Worm (Caenorhabditis elegans): Measurements from ENCODE around the gene cyn-6.

cyn-6 gene

DNA sequence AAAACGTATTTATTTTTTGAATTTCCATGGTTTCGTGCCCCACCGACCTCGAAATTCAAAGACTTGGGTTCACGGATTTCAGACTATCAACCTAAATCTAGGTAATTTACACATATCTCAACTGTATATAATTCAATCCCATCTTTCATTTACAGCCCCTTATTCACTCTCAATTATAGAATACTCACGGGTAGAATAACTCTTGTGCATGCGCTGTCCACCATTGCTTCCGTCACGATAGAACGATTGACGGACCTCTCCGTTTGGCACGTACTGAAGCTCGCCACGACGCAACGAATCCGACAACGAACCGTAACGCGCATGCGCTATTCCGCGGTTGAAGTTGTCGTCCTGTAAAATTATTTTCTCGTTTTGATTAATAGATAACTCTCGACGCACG is 44.5 kb upstream of the cyn-6 start:
- TF ChIP-seq efl-1 (optimal IDR thresholded peaks at IDR 0.05) = no peak
- TF ChIP-seq efl-1 (GFP tag; optimal IDR thresholded peaks at IDR 0.05 in 1 of 2) = peak in 1 of 2 experiments; percentile 4
- no peak for TF ChIP-seq nhr-90 (tag; optimal IDR thresholded peaks at IDR 0.05; ENCODE audit: poor library complexity)
- no peak for TF ChIP-seq hpl-2 (GFP tag; optimal IDR thresholded peaks at IDR 0.05)

DNA sequence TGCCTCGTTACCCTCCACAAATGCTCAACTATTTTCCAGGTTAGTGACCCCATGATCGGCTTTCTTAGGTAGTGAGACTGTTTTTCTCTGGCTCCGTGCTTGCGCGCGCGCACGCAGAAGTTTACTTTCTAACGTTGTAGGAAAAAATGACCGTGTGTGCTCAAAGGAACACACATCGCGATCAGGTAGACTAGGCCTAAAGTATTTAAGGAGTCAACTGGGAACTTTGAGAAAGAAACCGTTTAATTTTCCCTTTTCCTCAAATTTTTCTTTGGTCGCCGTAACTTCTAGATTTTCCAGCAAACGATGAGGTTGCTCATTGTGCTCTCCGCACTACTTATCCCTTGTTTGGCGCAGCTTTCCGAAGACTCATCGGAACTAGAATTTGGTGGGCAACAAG is 32.8 kb upstream of the cyn-6 start, which contains the start of gene idpp-1:
Gene idpp-1 (plus strand): TSS at position 301 of the 400 bp plus-strand sequence.
- no peak for TF ChIP-seq ceh-63 (GFP tag; optimal IDR thresholded peaks at IDR 0.05)
- TF ChIP-seq nhr-12 (tag; optimal IDR thresholded peaks at IDR 0.05) = no peak
- TF ChIP-seq Y116A8C.19 (tag; optimal IDR thresholded peaks at IDR 0.05; ENCODE audit: borderline replicate concordance) = no peak

DNA sequence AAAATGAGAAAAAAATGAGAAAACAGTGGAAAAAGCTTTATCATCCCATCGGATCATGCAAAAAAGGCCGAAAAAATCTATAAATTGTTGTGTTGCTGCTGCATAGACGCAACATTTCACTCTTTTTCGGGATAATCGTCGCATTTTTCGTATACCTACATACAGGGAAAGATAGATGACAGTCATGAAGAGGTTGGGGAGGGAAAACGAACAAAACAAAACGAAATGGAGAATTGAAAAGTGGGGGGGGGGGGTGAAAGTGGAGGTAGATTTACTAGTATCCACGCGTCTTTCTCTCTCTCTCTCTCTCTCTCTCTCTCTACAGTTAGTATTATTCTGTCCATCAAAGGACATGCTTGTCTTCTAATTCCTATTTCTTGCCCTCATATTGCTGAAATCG is 28.8 kb upstream of the cyn-6 start:
- TF ChIP-seq blmp-1 (tag; optimal IDR thresholded peaks at IDR 0.05) (peak; percentile 95), ama-1 (optimal IDR thresholded peaks at IDR 0.05) (no peak), lin-13 (GFP tag; optimal IDR thresholded peaks at IDR 0.05) (no peak), hpl-2 (GFP tag; optimal IDR thresholded peaks at IDR 0.05) (no peak), lin-14 (GFP tag; optimal IDR thresholded peaks at IDR 0.05) (peak; percentile 17), xbp-1 (tag; optimal IDR thresholded peaks at IDR 0.05) (no peak)

DNA sequence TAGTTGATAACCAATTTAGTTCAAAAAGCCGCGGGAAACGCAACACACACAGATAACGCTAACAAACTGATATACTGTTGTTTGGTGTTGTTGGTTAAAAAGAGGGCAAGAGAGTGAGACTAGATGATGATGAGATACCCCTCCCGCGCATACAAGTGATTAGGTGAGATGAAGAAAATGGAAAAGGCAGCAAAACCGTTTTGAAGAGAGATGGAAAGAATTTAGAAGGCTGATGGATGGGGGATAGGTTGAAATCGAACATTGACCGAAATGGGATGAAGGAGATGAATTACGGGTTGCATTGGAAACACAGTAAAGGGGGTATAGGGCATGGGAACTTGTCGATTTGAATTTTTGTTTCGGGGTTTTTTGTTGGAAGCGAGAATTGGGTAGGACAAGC is 24.4 kb upstream of the cyn-6 start:
- TF ChIP-seq snu-23 (GFP tag; optimal IDR thresholded peaks at IDR 0.05) = peak; percentile 18
- no peak for TF ChIP-seq fkh-4 (tag; optimal IDR thresholded peaks at IDR 0.05; ENCODE audit: borderline replicate concordance)
- TF ChIP-seq blmp-1 (tag; optimal IDR thresholded peaks at IDR 0.05) = peak; percentile 88
- TF ChIP-seq elt-3 (tag; optimal IDR thresholded peaks at IDR 0.05) = peak in 1 of 6 experiments; percentile 34
- TF ChIP-seq lin-14 (GFP tag; optimal IDR thresholded peaks at IDR 0.05) = peak; percentile 34
- TF ChIP-seq aha-1 (tag; optimal IDR thresholded peaks at IDR 0.05) = no peak
- TF ChIP-seq pax-3 (tag; optimal IDR thresholded peaks at IDR 0.05) = no peak
- TF ChIP-seq lin-13 (GFP tag; optimal IDR thresholded peaks at IDR 0.05) = no peak
- TF ChIP-seq nhr-85 (tag) = peak; percentile 2

DNA sequence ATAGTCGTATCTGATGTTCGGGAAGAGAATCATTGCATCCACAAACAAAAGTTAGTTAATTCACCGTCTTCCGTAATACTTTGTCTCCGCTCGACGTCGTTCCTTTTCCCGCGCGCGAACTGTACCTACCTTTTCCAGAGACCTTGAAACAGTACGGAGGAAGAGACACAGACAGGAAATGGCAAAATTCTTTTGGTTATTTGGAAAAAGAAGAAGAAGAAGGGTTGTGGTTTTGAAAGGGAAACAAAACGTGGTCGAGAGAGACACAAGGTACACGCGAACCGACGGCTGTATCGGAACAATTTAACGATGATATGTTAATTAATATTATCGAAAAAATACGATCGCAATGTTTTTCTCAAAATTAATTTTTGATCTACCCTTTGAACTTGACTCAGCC is 23.2 kb upstream of the cyn-6 start:
- TF ChIP-seq lin-35 (GFP tag; optimal IDR thresholded peaks at IDR 0.05) = no peak
- peak; percentile 95 for TF ChIP-seq blmp-1 (tag; optimal IDR thresholded peaks at IDR 0.05)
- TF ChIP-seq unc-62 (GFP tag; optimal IDR thresholded peaks at IDR 0.05) = no peak
- TF ChIP-seq nhr-11 (tag; optimal IDR thresholded peaks at IDR 0.05) = no peak
- TF ChIP-seq elt-3 (tag; optimal IDR thresholded peaks at IDR 0.05) = peak in 1 of 6 experiments; percentile 20
- peak; percentile 67 for TF ChIP-seq nhr-85 (tag)

DNA sequence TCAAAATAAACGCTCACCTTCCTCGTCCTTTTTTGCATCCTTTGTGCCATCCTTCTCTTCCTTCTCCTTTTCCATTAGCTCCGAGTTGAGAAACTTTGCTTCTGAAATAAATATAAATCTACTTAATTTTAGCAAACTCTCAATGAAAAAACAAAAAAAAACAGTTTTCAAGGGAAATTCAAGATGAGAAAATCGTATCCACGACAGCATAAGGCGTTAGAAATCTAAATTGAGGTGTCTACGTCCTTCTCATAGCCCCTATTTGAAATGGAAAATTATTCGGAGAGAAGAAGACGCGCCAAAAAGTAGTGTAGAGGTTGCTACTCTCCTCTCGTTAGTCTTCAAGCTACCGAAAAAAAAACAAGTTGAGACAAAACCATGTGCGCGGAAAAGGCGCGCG is 20.9 kb upstream of the cyn-6 start, which contains the start of gene pat-12:
Gene pat-12 (minus strand): TSS at position 101 of the 400 bp plus-strand sequence.
- TF ChIP-seq lsy-2 (tag; optimal IDR thresholded peaks at IDR 0.05) (no peak), lin-13 (GFP tag; optimal IDR thresholded peaks at IDR 0.05) (no peak), unc-86 (tag; optimal IDR thresholded peaks at IDR 0.05) (no peak), dsc-1 (tag; optimal IDR thresholded peaks at IDR 0.05) (no peak), nhr-28 (tag; optimal IDR thresholded peaks at IDR 0.05) (no peak), ztf-4 (tag; optimal IDR thresholded peaks at IDR 0.05) (no peak), nhr-90 (tag; optimal IDR thresholded peaks at IDR 0.05; ENCODE audit: poor library complexity) (no peak), unc-30 (tag; optimal IDR thresholded peaks at IDR 0.05) (no peak), fkh-8 (tag; optimal IDR thresholded peaks at IDR 0.05) (no peak), ets-5 (GFP tag; IDR thresholded peaks at IDR 0.05) (no peak), blmp-1 (tag; optimal IDR thresholded peaks at IDR 0.05) (no peak)

DNA sequence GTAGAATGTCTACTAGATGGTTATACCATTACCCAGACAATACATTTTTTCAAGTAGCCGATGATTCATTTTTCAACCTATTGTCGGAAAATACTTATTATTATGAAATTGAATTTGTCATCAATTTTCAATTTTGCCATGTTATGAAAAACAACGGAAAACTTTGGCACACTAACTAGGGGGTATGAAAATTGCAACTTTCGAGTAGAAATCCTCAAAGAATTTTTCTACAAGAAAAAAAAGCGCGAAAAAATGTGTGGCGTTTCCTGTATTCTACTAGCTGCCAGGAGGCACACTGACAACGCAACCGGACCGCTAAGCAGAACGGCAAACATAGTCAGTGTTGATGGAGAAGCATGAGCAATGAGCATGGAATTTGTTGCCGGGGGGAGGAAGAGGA is 18.8 kb upstream of the cyn-6 start:
- TF ChIP-seq nhr-90 (tag; optimal IDR thresholded peaks at IDR 0.05; ENCODE audit: poor library complexity) (no peak), efl-1 (optimal IDR thresholded peaks at IDR 0.05) (no peak), efl-1 (GFP tag; optimal IDR thresholded peaks at IDR 0.05 in 1 of 2) (peak in 1 of 2 experiments; percentile 65)
